Worm (Caenorhabditis elegans): ENCODE data around the gene clec-61.

Gene clec-61

ce11 chrII:10490329-10490728 is at the start of gene clec-61:
clec-61 (minus strand) TSS chrII:10490537.
- TF ChIP-seq lin-39 (tag; optimal IDR thresholded peaks at IDR 0.05) (no peak), tbx-2 (tag; optimal IDR thresholded peaks at IDR 0.05) (no peak), nhr-11 (tag; optimal IDR thresholded peaks at IDR 0.05) (no peak), fkh-10 (GFP tag; optimal IDR thresholded peaks at IDR 0.05) (no peak), sea-2 (GFP tag; optimal IDR thresholded peaks at IDR 0.05) (no peak), snpc-4 (tag; optimal IDR thresholded peaks at IDR 0.05) (no peak), skn-1 (tag; optimal IDR thresholded peaks at IDR 0.05) (no peak), mdl-1 (tag; optimal IDR thresholded peaks at IDR 0.05) (no peak), R02D3.7 (tag; optimal IDR thresholded peaks at IDR 0.05) (no peak), ztf-11 (tag; optimal IDR thresholded peaks at IDR 0.05) (no peak)

- no peak for TF ChIP-seq lin-15B (tag; optimal IDR thresholded peaks at IDR 0.05)
- no peak for TF ChIP-seq ztf-11 (tag; optimal IDR thresholded peaks at IDR 0.05)
- no peak for TF ChIP-seq lsy-12 (tag; optimal IDR thresholded peaks at IDR 0.05)
- no peak for TF ChIP-seq ceh-28 (tag; optimal IDR thresholded peaks at IDR 0.05)
- no peak for TF ChIP-seq zag-1 (tag; optimal IDR thresholded peaks at IDR 0.05)
- TF ChIP-seq ceh-82 (tag; optimal IDR thresholded peaks at IDR 0.05), result no peak
- no peak for TF ChIP-seq unc-39 (tag; optimal IDR thresholded peaks at IDR 0.05)
- TF ChIP-seq pha-4 (tag; optimal IDR thresholded peaks at IDR 0.05), result no peak
- TF ChIP-seq nhr-23 (tag; optimal IDR thresholded peaks at IDR 0.05), result no peak
- no peak for TF ChIP-seq ama-1 (optimal IDR thresholded peaks at IDR 0.05)
Observed at ce11 chrII:10539232-10539631, 48.9 kb upstream of the clec-61 start, which contains the start of gene R166.3. R166.3 (minus strand) TSS chrII:10539332.

ce11 chrII:10537988-10538387 is 47.7 kb upstream of the clec-61 start:
- no peak for TF ChIP-seq ceh-28 (tag; optimal IDR thresholded peaks at IDR 0.05)
- peak; percentile 39 for TF ChIP-seq lin-15B (tag; optimal IDR thresholded peaks at IDR 0.05)
- no peak for TF ChIP-seq mml-1 (tag; optimal IDR thresholded peaks at IDR 0.05)
- TF ChIP-seq nhr-76 (tag; optimal IDR thresholded peaks at IDR 0.05), result no peak
- TF ChIP-seq egl-5 (tag; optimal IDR thresholded peaks at IDR 0.05), result peak; percentile 16
- peak; percentile 50 for TF ChIP-seq nfya-1 (tag; optimal IDR thresholded peaks at IDR 0.05; ENCODE audit: insufficient read depth)
- peak; percentile 61 for TF ChIP-seq pha-4 (tag; optimal IDR thresholded peaks at IDR 0.05)
- TF ChIP-seq nhr-23 (tag; optimal IDR thresholded peaks at IDR 0.05), result peak; percentile 64
- TF ChIP-seq R02D3.7 (tag; optimal IDR thresholded peaks at IDR 0.05), result peak; percentile 14
- TF ChIP-seq lsy-12 (tag; optimal IDR thresholded peaks at IDR 0.05), result peak; percentile 51
- peak; percentile 28 for TF ChIP-seq elt-2 (tag; optimal IDR thresholded peaks at IDR 0.05)
- TF ChIP-seq hmg-11 (tag; optimal IDR thresholded peaks at IDR 0.05), result peak; percentile 30
- TF ChIP-seq nhr-43 (tag; optimal IDR thresholded peaks at IDR 0.05; ENCODE audit: poor library complexity, severe bottlenecking), result peak; percentile 79
- TF ChIP-seq tbx-2 (tag; optimal IDR thresholded peaks at IDR 0.05), result no peak

ce11 chrII:10537571-10537970 is 47.2 kb upstream of the clec-61 start, which contains the start of gene R166.2:
R166.2 (minus strand) TSS chrII:10537671.
- TF ChIP-seq egl-27 (tag; optimal IDR thresholded peaks at IDR 0.05) (no peak), zag-1 (tag; optimal IDR thresholded peaks at IDR 0.05) (no peak), elt-2 (tag; optimal IDR thresholded peaks at IDR 0.05) (no peak), nhr-237 (tag; optimal IDR thresholded peaks at IDR 0.05) (no peak), pha-4 (tag; optimal IDR thresholded peaks at IDR 0.05) (no peak), mml-1 (tag; optimal IDR thresholded peaks at IDR 0.05) (no peak), tbx-2 (tag; optimal IDR thresholded peaks at IDR 0.05) (no peak), elt-1 (tag; optimal IDR thresholded peaks at IDR 0.05) (no peak), nhr-28 (tag; optimal IDR thresholded peaks at IDR 0.05) (no peak)

- TF ChIP-seq fos-1 (tag; optimal IDR thresholded peaks at IDR 0.05) (no peak), unc-62 (GFP tag; optimal IDR thresholded peaks at IDR 0.05) (no peak), elt-3 (tag; optimal IDR thresholded peaks at IDR 0.05) (no peak), lsy-12 (tag; optimal IDR thresholded peaks at IDR 0.05) (no peak), nhr-76 (tag; optimal IDR thresholded peaks at IDR 0.05) (no peak), R02D3.7 (tag; optimal IDR thresholded peaks at IDR 0.05) (no peak), eor-1 (tag; optimal IDR thresholded peaks at IDR 0.05) (no peak), nhr-25 (tag; optimal IDR thresholded peaks at IDR 0.05) (no peak), fkh-10 (GFP tag; optimal IDR thresholded peaks at IDR 0.05) (no peak), elt-2 (tag; optimal IDR thresholded peaks at IDR 0.05) (no peak), nhr-28 (tag; optimal IDR thresholded peaks at IDR 0.05) (no peak), ceh-28 (tag; optimal IDR thresholded peaks at IDR 0.05) (no peak), egl-27 (tag; optimal IDR thresholded peaks at IDR 0.05) (no peak), lin-15B (tag; optimal IDR thresholded peaks at IDR 0.05) (no peak), nhr-23 (tag; optimal IDR thresholded peaks at IDR 0.05) (no peak)
Observed at ce11 chrII:10533985-10534384, 43.6 kb upstream of the clec-61 start.
